Fruit fly (Drosophila melanogaster) whole organism, embryonic: Measurements from ENCODE around the gene htk.

Experiments
- Atf-2 ChIP-seq: fragments of 200-800 bp; sonication (Bioruptor generic); optimal IDR thresholded peaks from 2 replicates; lab custom pipeline; 2016; ENCODE audit warnings: missing biosample characterization, missing genetic modification characterization
- Atf3 ChIP-seq: fragments of 200-800 bp; sonication (Bioruptor generic); optimal IDR thresholded peaks from 3 replicates; lab custom pipeline; 2016; ENCODE audit warnings: missing biosample characterization, missing genetic modification characterization
- Bdp1 ChIP-seq: fragments of 200-800 bp; sonication (Bioruptor generic); optimal IDR thresholded peaks from 3 replicates; lab custom pipeline; 2016; ENCODE audit warnings: missing biosample characterization, missing genetic modification characterization
- C15 ChIP-seq: fragments of 200-800 bp; sonication (Bioruptor generic); IDR thresholded peaks from 3 replicates; pipeline ENCODE4 v1.3.6; 2022; ENCODE audit warnings: missing biosample characterization, missing genetic modification characterization
- CG10321 ChIP-seq: fragments of 200-800 bp; sonication (Bioruptor generic); IDR thresholded peaks from 2 replicates; pipeline ENCODE4 v1.3.6; 2022; ENCODE audit warnings: missing biosample characterization, missing genetic modification characterization
- CG10543 ChIP-seq: fragments of 200-800 bp; sonication (Bioruptor generic); optimal IDR thresholded peaks from 3 replicates; lab custom pipeline; 2017; ENCODE audit warnings: missing biosample characterization, mild to moderate bottlenecking, missing genetic modification characterization, moderate library complexity
- CG10959 ChIP-seq: fragments of 200-800 bp; sonication (Bioruptor generic); IDR thresholded peaks from 2 replicates; pipeline ENCODE4 v1.3.6; 2022; ENCODE audit warnings: missing biosample characterization, missing genetic modification characterization
- CG1233 ChIP-seq: fragments of 200-800 bp; sonication (Bioruptor generic); optimal IDR thresholded peaks from 4 replicates; lab custom pipeline; 2018; ENCODE audit warnings: missing biosample characterization, mild to moderate bottlenecking, missing genetic modification characterization
- CG12942 ChIP-seq: fragments of 200-800 bp; sonication (Bioruptor generic); optimal IDR thresholded peaks from 3 replicates; lab custom pipeline; 2016; ENCODE audit warnings: missing biosample characterization, missing genetic modification characterization
- CG13287 ChIP-seq: fragments of 200-800 bp; sonication (Bioruptor generic); IDR thresholded peaks from 2 replicates; pipeline ENCODE4 v1.3.6; 2022; ENCODE audit warnings: missing biosample characterization, missing genetic modification characterization; ENCODE audit not compliant: partially characterized antibody
- CG1603 ChIP-seq: fragments of 200-800 bp; sonication (Bioruptor generic); optimal IDR thresholded peaks from 2 replicates; lab custom pipeline; 2019; ENCODE audit warnings: missing biosample characterization, mild to moderate bottlenecking, missing genetic modification characterization, moderate library complexity
- CG17385 ChIP-seq: fragments of 200-800 bp; sonication (Bioruptor generic); optimal IDR thresholded peaks from 3 replicates; lab custom pipeline; 2018; ENCODE audit warnings: missing biosample characterization, mild to moderate bottlenecking, missing genetic modification characterization
- CG17612 ChIP-seq: fragments of 200-800 bp; sonication (Bioruptor generic); IDR thresholded peaks from 2 replicates; pipeline ENCODE4 v1.3.6; 2022; ENCODE audit warnings: missing biosample characterization, missing genetic modification characterization
- CG2120 ChIP-seq: fragments of 200-800 bp; sonication (Bioruptor generic); optimal IDR thresholded peaks from 3 replicates; lab custom pipeline; 2016; ENCODE audit warnings: missing biosample characterization, missing genetic modification characterization
- CG2678 ChIP-seq: fragments of 200-800 bp; sonication (Bioruptor generic); optimal IDR thresholded peaks from 3 replicates; lab custom pipeline; 2019; ENCODE audit warnings: missing biosample characterization, mild to moderate bottlenecking, missing genetic modification characterization, moderate library complexity
- CG3065 ChIP-seq: fragments of 200-800 bp; sonication (Bioruptor generic); optimal IDR thresholded peaks from 2 replicates; lab custom pipeline; 2016; ENCODE audit warnings: missing biosample characterization, missing genetic modification characterization
- CG3163 ChIP-seq: fragments of 200-800 bp; sonication (Bioruptor generic); optimal IDR thresholded peaks from 3 replicates; lab custom pipeline; 2016; ENCODE audit warnings: missing biosample characterization, missing genetic modification characterization
- CG34376 ChIP-seq: fragments of 200-800 bp; sonication (Bioruptor generic); optimal IDR thresholded peaks from 2 replicates; lab custom pipeline; 2018; ENCODE audit warnings: missing biosample characterization, mild to moderate bottlenecking, missing genetic modification characterization
- CG3838 ChIP-seq: fragments of 200-800 bp; sonication (Bioruptor generic); optimal IDR thresholded peaks from 3 replicates; lab custom pipeline; 2016; ENCODE audit warnings: missing biosample characterization, missing genetic modification characterization
- CG4360 ChIP-seq: fragments of 200-800 bp; sonication (Bioruptor generic); IDR thresholded peaks from 2 replicates; pipeline ENCODE4 v1.3.6; 2022; ENCODE audit warnings: missing biosample characterization, missing genetic modification characterization
- CG4854 ChIP-seq: fragments of 200-800 bp; sonication (Bioruptor generic); optimal IDR thresholded peaks from 2 replicates; lab custom pipeline; 2016; ENCODE audit warnings: missing biosample characterization, missing genetic modification characterization, inconsistent platforms
- CG7556 ChIP-seq: fragments of 200-800 bp; sonication (Bioruptor generic); optimal IDR thresholded peaks from 2 replicates; lab custom pipeline; 2017; ENCODE audit warnings: missing biosample characterization, mild to moderate bottlenecking, missing genetic modification characterization
- CG7745 ChIP-seq: fragments of 200-800 bp; sonication (Bioruptor generic); optimal IDR thresholded peaks from 2 replicates; lab custom pipeline; 2018; ENCODE audit warnings: missing biosample characterization, mild to moderate bottlenecking, missing genetic modification characterization, moderate library complexity
- CG7963 ChIP-seq: fragments of 200-800 bp; sonication (Bioruptor generic); IDR thresholded peaks from 3 replicates; pipeline ENCODE4 v1.3.6; 2022; ENCODE audit warnings: missing biosample characterization, missing genetic modification characterization; ENCODE audit not compliant: partially characterized antibody
- CG9817 ChIP-seq: fragments of 200-800 bp; sonication (Bioruptor generic); optimal IDR thresholded peaks from 2 replicates; lab custom pipeline; 2018; ENCODE audit warnings: missing biosample characterization, mild to moderate bottlenecking, missing genetic modification characterization, moderate library complexity
- Dip3 ChIP-seq: fragments of 200-800 bp; sonication (Bioruptor generic); optimal IDR thresholded peaks from 3 replicates; lab custom pipeline; 2016; ENCODE audit warnings: missing biosample characterization, missing genetic modification characterization
- HLH4C ChIP-seq: fragments of 200-800 bp; sonication (Bioruptor generic); IDR thresholded peaks from 3 replicates; pipeline ENCODE4 v1.3.6; 2022; ENCODE audit warnings: missing biosample characterization, missing genetic modification characterization; ENCODE audit not compliant: partially characterized antibody
- Med ChIP-seq: fragments of 200-800 bp; sonication (Bioruptor generic); peaks from one replicate; lab custom pipeline; 2016; ENCODE audit warnings: missing biosample characterization, missing genetic modification characterization, mild to moderate bottlenecking, inconsistent platforms, moderate library complexity
- Meics ChIP-seq: fragments of 200-800 bp; sonication (Bioruptor generic); optimal IDR thresholded peaks from 2 replicates; lab custom pipeline; 2017; ENCODE audit warnings: missing biosample characterization, mild to moderate bottlenecking, missing genetic modification characterization
- Myb ChIP-seq: fragments of 200-800 bp; sonication (Bioruptor generic); optimal IDR thresholded peaks from 2 replicates; lab custom pipeline; 2016; ENCODE audit warnings: missing biosample characterization, missing genetic modification characterization
- Usf ChIP-seq: fragments of 200-800 bp; sonication (Bioruptor generic); optimal IDR thresholded peaks from 2 replicates; lab custom pipeline; 2017; ENCODE audit warnings: missing genotype, missing biosample characterization, missing genetic modification characterization
- cato ChIP-seq: fragments of 200-800 bp; sonication (Bioruptor generic); optimal IDR thresholded peaks from 2 replicates; lab custom pipeline; 2016; ENCODE audit warnings: missing biosample characterization, missing genetic modification characterization, borderline replicate concordance
- cg ChIP-seq: fragments of 200-800 bp; sonication (Bioruptor generic); optimal IDR thresholded peaks from 3 replicates; lab custom pipeline; 2019; ENCODE audit warnings: missing biosample characterization, mild to moderate bottlenecking, missing genetic modification characterization, moderate library complexity
- corto ChIP-seq: fragments of 200-800 bp; sonication (Bioruptor generic); optimal IDR thresholded peaks from 2 replicates; lab custom pipeline; 2016; ENCODE audit warnings: missing biosample characterization, mild to moderate bottlenecking, missing genetic modification characterization, moderate library complexity
- fd102C ChIP-seq: fragments of 200-800 bp; sonication (Bioruptor generic); optimal IDR thresholded peaks from 2 replicates; lab custom pipeline; 2018; ENCODE audit warnings: missing biosample characterization, mild to moderate bottlenecking, missing genetic modification characterization, moderate library complexity
- fd3F ChIP-seq: fragments of 200-800 bp; sonication (Bioruptor generic); optimal IDR thresholded peaks from 2 replicates; lab custom pipeline; 2018; ENCODE audit warnings: missing biosample characterization, mild to moderate bottlenecking, missing genetic modification characterization, moderate library complexity
- ftz-f1 ChIP-seq: fragments of 200-800 bp; sonication (Bioruptor generic); optimal IDR thresholded peaks from 2 replicates; lab custom pipeline; 2016; ENCODE audit warnings: missing biosample characterization, missing genetic modification characterization
- h ChIP-seq: fragments of >200 bp; optimal IDR thresholded peaks from 2 replicates; lab custom pipeline; 2017
- hb ChIP-seq: fragments of 200-800 bp; sonication (Bioruptor generic); IDR thresholded peaks from 3 replicates; pipeline ENCODE4 v1.3.6; 2022; ENCODE audit warnings: missing biosample characterization, missing genetic modification characterization; ENCODE audit not compliant: partially characterized antibody
- hth ChIP-seq: fragments of >200 bp; optimal IDR thresholded peaks from 2 replicates; lab custom pipeline; 2017; ENCODE audit warnings: inconsistent platforms
- inv ChIP-seq: fragments of 200-800 bp; sonication (Bioruptor generic); IDR thresholded peaks from 2 replicates; pipeline ENCODE4 v1.3.6; 2022; ENCODE audit warnings: missing biosample characterization, missing genetic modification characterization; ENCODE audit not compliant: partially characterized antibody
- nau ChIP-seq: fragments of 200-800 bp; sonication (Bioruptor generic); optimal IDR thresholded peaks from 3 replicates; lab custom pipeline; 2017; ENCODE audit warnings: missing biosample characterization, mild to moderate bottlenecking, missing genetic modification characterization, missing genetic modification reagents
- nerfin-1 ChIP-seq: fragments of 200-800 bp; sonication (Bioruptor generic); optimal IDR thresholded peaks from 3 replicates; lab custom pipeline; 2019; ENCODE audit warnings: missing biosample characterization, mild to moderate bottlenecking, missing genetic modification characterization, moderate library complexity
- nom ChIP-seq: fragments of 200-800 bp; sonication (Bioruptor generic); optimal IDR thresholded peaks from 2 replicates; lab custom pipeline; 2017; ENCODE audit warnings: missing biosample characterization, missing genetic modification characterization, mild to moderate bottlenecking, moderate library complexity, missing genetic modification reagents
- run ChIP-seq: fragments of 200-800 bp; sonication (Bioruptor generic); optimal IDR thresholded peaks from 3 replicates; lab custom pipeline; 2018; ENCODE audit warnings: missing biosample characterization, mild to moderate bottlenecking, missing genetic modification characterization
- seq ChIP-seq: fragments of 200-800 bp; sonication (Bioruptor generic); IDR thresholded peaks from 2 replicates; pipeline ENCODE4 v1.3.6; 2022; ENCODE audit warnings: missing biosample characterization, missing genetic modification characterization
- shn ChIP-seq: fragments of 200-800 bp; sonication (Bioruptor generic); optimal IDR thresholded peaks from 3 replicates; lab custom pipeline; 2016; ENCODE audit warnings: missing biosample characterization, missing genetic modification characterization
- ssp ChIP-seq: fragments of 200-800 bp; sonication (Bioruptor generic); IDR thresholded peaks from 2 replicates; pipeline ENCODE4 v1.3.6; 2022; ENCODE audit warnings: missing biosample characterization, missing genetic modification characterization
- sug ChIP-seq: fragments of 200-800 bp; optimal IDR thresholded peaks from 2 replicates; lab custom pipeline; 2019; ENCODE audit warnings: missing biosample characterization, mild to moderate bottlenecking, missing genetic modification characterization, moderate library complexity
- tna ChIP-seq: fragments of 200-800 bp; sonication (Bioruptor generic); IDR thresholded peaks from 2 replicates; pipeline ENCODE4 v1.3.6; 2022; ENCODE audit warnings: missing biosample characterization, missing genetic modification characterization; ENCODE audit not compliant: partially characterized antibody
- vnd ChIP-seq: fragments of 200-800 bp; sonication (Bioruptor generic); IDR thresholded peaks from 3 replicates; pipeline ENCODE4 v1.3.6; 2022; ENCODE audit warnings: missing biosample characterization, missing genetic modification characterization; ENCODE audit not compliant: partially characterized antibody
- vvl ChIP-seq: fragments of 200-800 bp; sonication (Bioruptor generic); IDR thresholded peaks from 2 replicates; pipeline ENCODE4 v1.3.6; 2022; ENCODE audit warnings: missing biosample characterization, missing genetic modification characterization

The htk gene

DNA sequence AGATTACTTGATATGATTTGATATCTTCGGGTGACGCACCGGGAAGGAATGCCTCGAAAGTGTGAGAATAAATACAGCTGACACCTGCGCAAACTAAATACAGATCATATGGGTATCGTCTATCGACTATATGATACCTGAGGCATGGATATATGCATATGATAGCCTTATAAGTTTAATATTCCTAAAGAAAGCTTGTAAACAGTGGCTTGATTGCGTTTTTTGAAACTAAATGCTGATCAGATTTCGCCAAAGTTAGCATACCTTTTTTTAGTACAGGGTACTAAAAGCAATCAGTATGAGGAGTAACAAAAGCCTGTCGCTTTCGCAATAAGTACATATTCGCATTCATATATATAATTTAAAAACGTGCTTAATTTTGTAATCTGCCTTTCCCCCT, 9.1 kb upstream of the htk start (continued):
- no peak for TF ChIP-seq cg (GFP tag; lab: Kevin White, UChicago)
- TF ChIP-seq vvl (GFP tag; lab: Robert Waterston, UW): peak; percentile 51; the same call in 1 of the 2 replicates
- TF ChIP-seq vnd (GFP tag; lab: Robert Waterston, UW): no peak
- TF ChIP-seq ssp (GFP tag; lab: Robert Waterston, UW): no peak
- peak; percentile 38 for TF ChIP-seq Meics (GFP tag; lab: Kevin White, UChicago)
- no peak for TF ChIP-seq HLH4C (GFP tag; lab: Robert Waterston, UW)
- peak; percentile 27 for TF ChIP-seq Dip3 (GFP tag; lab: Kevin White, UChicago)
- TF ChIP-seq shn: no peak
- TF ChIP-seq cato (GFP tag; lab: Kevin White, UChicago): no peak
- no peak for TF ChIP-seq CG12942
- TF ChIP-seq nau: no peak
- TF ChIP-seq inv (GFP tag; lab: Robert Waterston, UW): no peak
- no peak for TF ChIP-seq sug (tag; lab: Kevin White, UChicago)
- no peak for TF ChIP-seq CG1233 (GFP tag; lab: Kevin White, UChicago)
- TF ChIP-seq CG2120 (GFP tag; lab: Kevin White, UChicago): no peak
- TF ChIP-seq CG3838 (GFP tag; lab: Kevin White, UChicago): no peak
- no peak for TF ChIP-seq CG13287
- TF ChIP-seq CG10321 (GFP tag; lab: Robert Waterston, UW): no peak
- TF ChIP-seq Myb (GFP tag; lab: Kevin White, UChicago): no peak
- TF ChIP-seq CG9817 (tag; lab: Kevin White, UChicago): no peak
- no peak for TF ChIP-seq hth
- no peak for TF ChIP-seq Atf3
- TF ChIP-seq tna (GFP tag; lab: Robert Waterston, UW): no peak
- no peak for TF ChIP-seq seq
- no peak for TF ChIP-seq fd3F (GFP tag; lab: Kevin White, UChicago)
- 0 out of 3 replicates have a peak, but pooled peaks have one; percentile 40 for TF ChIP-seq C15 (GFP tag; lab: Robert Waterston, UW)
- TF ChIP-seq CG10959 (GFP tag; lab: Robert Waterston, UW): no peak
- TF ChIP-seq CG3163 (GFP tag; lab: Kevin White, UChicago): no peak
- TF ChIP-seq CG34376: no peak
- TF ChIP-seq CG1603 (tag; lab: Kevin White, UChicago): peak; percentile 27
- no peak for TF ChIP-seq run (tag; lab: Kevin White, UChicago)
- no peak for TF ChIP-seq CG7963 (GFP tag; lab: Robert Waterston, UW)
- TF ChIP-seq CG17385 (GFP tag; lab: Kevin White, UChicago): no peak
- no peak for TF ChIP-seq Bdp1 (GFP tag; lab: Kevin White, UChicago)
- no peak for TF ChIP-seq CG17612 (GFP tag; lab: Robert Waterston, UW)
- TF ChIP-seq nom (GFP tag; lab: Kevin White, UChicago): no peak
- peak; percentile 90 for TF ChIP-seq Med (GFP tag; lab: Kevin White, UChicago)
- no peak for TF ChIP-seq h (lab: Kevin White, UChicago)
- no peak for TF ChIP-seq fd102C (GFP tag; lab: Kevin White, UChicago)
- TF ChIP-seq hb (GFP tag; lab: Robert Waterston, UW): no peak
- TF ChIP-seq CG3065 (GFP tag; lab: Kevin White, UChicago): no peak
- peak; percentile 10 for TF ChIP-seq corto
- TF ChIP-seq nerfin-1 (tag; lab: Kevin White, UChicago): no peak
- TF ChIP-seq CG2678 (tag; lab: Kevin White, UChicago): peak; percentile 34
- no peak for TF ChIP-seq Atf-2 (GFP tag; lab: Kevin White, UChicago)
- no peak for TF ChIP-seq CG7745 (tag; lab: Kevin White, UChicago)
- no peak for TF ChIP-seq CG10543
- TF ChIP-seq Usf: no peak
- TF ChIP-seq CG4854 (GFP tag; lab: Kevin White, UChicago): no peak
- no peak for TF ChIP-seq CG4360
- no peak for TF ChIP-seq CG7556
- no peak for TF ChIP-seq ftz-f1 (GFP tag; lab: Kevin White, UChicago)
